Fruit fly (Drosophila melanogaster) S2 (cell line): ENCODE data around the gene hwt.

ENCODE experiments used
- CG8478 ChIP-seq: fragments of >200 bp; optimal IDR thresholded peaks from 2 replicates; lab custom pipeline; 2018
- CTCF ChIP-seq, 2 experiments: fragments of >200 bp; optimal IDR thresholded peaks; 2 replicates each; lab custom pipeline; 2018

DNA sequence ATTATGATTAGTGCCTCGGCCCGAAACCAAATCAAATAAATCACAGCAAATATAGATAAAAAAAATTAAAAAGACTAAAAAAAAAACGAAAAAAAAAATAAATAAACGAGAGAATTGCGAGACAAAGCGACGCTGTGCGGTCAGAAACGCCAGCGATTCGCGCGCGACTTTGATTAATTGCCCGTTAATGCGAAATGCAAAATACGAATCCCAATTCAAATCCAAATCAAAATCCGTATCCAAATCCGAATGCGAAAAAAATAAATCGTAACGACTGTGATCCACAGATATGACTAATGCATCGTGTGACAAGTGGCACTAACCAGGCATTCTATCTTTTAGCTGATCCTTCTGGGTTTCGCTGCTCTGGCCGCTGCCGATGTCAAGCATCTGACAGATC lies 80.8 kb downstream of the hwt start:
- TF ChIP-seq CG8478 (lab: Kevin White, UChicago) (no peak), CTCF (optimal IDR thresholded peaks at IDR 0.05; lab: Kevin White, UChicago) (no peak)
